Worm (Caenorhabditis elegans) whole organism, dauer: ENCODE data around the gene F59B10.2.

ENCODE experiments used
- unc-62 ChIP-seq: sonication (generic microtip); optimal IDR thresholded peaks from 2 replicates; lab custom pipeline; 2017; ENCODE audit warnings: missing biosample characterization, missing genetic modification reagents, missing genetic modification characterization

F59B10.2 gene

DNA sequence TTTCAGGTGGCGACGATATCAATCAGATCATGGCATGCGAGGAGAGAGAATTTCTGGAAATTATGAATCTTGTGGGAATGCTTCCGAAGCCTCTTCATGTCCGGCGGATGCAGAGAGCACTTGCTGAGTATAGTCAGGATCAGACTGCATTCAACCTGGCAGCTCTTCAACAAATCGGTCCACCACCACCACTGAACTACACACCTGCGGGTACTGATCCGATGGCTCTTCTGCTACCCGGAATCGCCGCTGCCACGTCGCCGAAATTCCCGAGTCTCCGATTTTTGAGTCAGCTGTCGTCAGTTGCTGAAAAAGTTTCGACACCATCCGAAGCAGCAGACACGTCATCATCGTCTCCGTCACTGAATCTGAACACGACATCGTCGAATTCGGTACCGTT lies 21.3 kb upstream of the F59B10.2 start:
- no peak for TF ChIP-seq unc-62 (GFP tag; lab: Kevin White, UChicago)

DNA sequence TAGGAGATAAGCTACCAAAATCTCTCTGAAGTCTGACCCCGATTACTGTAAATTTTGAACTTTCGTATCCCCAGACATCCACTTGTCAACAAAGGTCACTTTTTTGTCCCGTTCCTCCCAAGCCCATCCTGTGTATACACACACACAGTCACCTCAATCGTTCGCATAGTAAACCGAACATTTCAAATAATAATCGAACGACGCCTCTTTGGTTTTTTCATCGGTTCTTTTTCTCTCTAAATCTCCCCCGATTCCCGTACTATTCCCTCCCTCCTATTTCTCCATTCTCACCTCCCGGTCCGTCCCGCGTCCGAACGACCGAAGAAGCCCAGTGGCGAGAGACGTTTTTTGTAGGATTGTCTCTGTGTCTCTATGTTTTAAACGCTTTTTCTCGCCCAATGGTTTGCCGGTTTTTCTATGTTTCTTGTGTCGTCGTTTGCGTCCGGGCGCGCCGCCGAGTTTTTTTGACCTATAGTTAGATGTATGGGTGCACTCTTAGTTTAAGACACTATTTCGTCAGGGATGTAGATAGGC lies 19.6 kb upstream of the F59B10.2 start:
- TF ChIP-seq unc-62 (GFP tag; lab: Kevin White, UChicago), result no peak

DNA sequence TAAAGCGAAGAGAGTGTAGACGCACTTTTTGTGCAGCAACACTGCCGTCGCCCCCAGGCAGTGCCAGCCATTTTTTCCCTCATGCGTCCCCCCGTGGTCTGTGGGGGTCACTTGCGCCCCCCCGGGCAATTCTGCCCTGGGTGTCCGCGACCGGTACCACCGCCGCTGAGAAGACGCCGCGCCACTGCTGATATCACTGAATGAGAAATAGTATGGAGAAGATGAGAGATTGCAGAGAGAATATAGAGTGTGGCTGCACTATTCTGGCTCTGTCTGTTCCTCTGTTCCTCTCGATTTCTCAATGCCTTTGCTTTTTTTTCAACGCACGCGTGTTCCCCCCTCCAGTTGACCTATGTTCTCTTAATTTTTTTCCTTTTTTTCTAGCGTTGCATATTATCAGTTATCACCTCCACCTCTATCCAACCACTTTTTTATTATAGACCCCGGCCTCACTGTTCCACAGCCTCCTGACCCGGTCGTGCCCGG lies 18.0 kb upstream of the F59B10.2 start, which contains the start of gene mab-10:
Gene mab-10 (plus strand): TSS at position 436 of the 486 bp plus-strand sequence.
- no peak for TF ChIP-seq unc-62 (GFP tag; lab: Kevin White, UChicago)

DNA sequence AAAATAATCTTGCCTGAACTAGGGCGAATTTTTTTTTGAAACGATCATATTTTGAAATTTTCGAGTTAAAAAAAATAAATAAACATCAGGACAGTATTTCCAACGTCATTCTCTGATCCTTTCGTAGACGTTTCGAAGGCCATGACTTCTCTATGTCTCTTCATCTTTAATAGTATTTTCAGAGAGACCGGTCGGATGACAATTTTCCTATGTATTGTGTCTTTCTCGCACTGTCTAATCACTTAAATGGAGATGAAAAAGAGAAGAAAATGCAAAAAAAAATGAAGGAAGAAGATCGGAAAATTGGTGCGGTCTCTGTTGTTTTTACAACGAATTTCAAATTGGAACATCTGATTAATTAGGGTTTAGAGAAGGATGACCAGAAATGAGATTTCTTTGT lies 15.5 kb upstream of the F59B10.2 start:
- TF ChIP-seq unc-62 (GFP tag; lab: Kevin White, UChicago), result no peak

DNA sequence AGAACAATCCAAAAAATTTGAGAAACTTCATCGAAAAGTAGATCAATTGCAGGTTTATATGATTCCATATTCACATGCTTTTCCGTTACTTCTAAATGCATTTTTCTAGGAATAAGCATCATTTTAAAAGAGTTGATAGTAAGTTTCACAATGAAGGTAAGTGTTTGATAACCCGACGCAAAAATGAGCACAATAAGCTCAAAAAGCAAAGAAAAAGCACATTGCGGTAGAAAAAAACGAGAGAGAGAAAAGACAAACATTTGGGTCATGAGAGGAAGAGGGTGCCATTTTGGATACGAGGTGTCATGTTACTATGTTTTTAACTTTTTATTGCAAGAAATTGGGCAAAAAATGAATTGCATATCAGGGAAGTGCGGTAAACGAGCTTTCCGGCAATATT lies 14.7 kb upstream of the F59B10.2 start, which contains the start of gene F59B10.6:
Gene F59B10.6 (minus strand): TSS at position 101 of the 400 bp plus-strand sequence.
- TF ChIP-seq unc-62 (GFP tag; lab: Kevin White, UChicago), result no peak

DNA sequence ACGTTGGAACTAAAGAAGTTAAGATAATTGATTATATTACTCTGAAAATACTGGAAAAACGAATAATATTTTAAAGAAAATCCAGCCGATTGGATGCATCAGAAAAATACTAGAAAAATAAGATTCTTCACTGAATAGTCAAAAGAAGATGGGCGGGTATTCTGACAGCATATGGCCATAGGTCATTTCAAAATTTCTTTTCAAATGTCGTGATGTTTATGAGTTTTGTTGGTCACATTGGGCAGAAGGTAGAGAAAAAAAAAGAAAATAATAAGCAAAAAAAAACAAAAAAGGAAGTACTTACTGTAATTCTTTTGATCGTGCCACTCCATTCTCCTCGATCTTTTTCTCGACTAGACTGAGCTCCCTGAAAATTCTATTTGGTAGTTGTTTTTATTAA lies 13.9 kb upstream of the F59B10.2 start, which contains the start of gene F59B10.5:
Gene F59B10.5 (minus strand): TSS at position 101 of the 400 bp plus-strand sequence.
- no peak for TF ChIP-seq unc-62 (GFP tag; lab: Kevin White, UChicago)

DNA sequence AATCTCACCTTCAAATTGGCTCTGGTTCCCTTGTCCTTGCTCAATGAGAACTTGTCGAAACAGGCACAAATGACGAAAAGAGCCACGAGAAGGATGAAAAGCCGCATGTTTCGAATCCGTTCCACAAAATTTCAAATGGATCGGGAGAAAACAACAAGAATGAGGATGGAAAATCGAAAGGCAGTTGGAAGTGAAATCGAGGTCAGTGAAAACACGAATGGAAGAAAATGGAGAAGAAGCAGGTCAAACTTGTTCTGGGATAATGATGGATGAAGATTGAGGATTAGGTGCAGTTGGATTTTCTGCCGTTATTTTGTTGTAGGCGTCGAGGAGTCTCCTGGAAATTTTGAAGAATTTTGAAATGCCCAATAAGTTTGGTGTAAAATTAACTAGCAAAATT lies 13.4 kb upstream of the F59B10.2 start:
- no peak for TF ChIP-seq unc-62 (GFP tag; lab: Kevin White, UChicago)

DNA sequence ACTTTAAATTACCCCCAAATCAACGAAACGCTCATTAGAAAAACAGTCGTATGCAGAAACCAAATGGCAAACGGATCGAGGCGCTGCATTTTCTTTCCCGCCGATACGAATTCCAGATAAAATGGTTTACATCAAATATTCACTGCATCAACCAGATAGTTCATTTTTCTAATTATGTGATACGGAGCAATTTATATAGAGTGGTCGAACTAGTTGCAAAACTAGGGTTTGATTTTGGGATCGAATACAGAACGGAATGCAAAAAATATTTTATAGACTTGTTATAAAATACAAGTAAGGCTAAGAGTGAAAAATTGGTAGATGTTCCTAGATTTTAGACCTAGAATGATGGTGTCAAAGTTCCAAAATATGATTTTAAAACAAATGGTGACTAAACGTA lies 10.2 kb upstream of the F59B10.2 start:
- TF ChIP-seq unc-62 (GFP tag; lab: Kevin White, UChicago), result no peak

DNA sequence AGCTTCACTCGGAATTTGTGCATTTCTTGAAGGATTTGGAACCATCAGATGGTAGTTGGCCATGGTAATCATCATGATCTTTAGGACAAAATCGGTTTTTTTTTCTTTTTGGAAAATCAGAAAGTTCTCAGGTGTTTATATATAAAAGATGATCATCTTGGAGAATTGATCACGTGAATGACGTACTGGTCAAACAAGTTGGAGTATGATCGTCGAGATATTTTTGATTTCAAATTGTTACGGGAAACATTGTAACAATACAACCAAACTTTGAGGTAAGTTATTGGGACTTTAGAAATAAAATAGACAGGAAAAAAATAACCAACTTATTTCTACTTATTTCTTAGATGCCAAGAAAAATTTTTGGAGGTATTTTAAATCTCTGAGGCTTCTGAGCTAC lies 9.4 kb upstream of the F59B10.2 start, which contains the start of gene F59B10.4:
Gene F59B10.4 (minus strand): TSS at position 101 of the 400 bp plus-strand sequence.
- no peak for TF ChIP-seq unc-62 (GFP tag; lab: Kevin White, UChicago)

DNA sequence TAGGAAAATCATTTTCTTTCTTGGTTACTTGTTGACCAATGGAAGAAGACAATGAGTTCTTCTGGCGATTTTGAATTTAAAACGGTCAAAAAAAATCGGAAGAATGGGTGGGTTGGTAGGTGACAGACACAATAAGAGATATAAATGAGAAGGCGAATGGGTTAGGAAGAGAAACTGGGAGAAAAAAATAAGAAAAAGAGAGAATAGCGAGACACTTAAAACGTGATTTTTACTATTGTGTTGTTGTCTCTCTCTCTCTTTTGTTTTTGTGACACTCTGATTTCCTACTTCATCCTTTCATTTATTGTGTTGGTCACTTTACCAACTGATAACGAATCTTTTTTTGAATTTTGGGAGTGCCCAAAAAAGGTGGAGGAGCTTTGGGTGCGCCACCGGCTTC lies 6.7 kb upstream of the F59B10.2 start:
- TF ChIP-seq unc-62 (GFP tag; lab: Kevin White, UChicago), result no peak

DNA sequence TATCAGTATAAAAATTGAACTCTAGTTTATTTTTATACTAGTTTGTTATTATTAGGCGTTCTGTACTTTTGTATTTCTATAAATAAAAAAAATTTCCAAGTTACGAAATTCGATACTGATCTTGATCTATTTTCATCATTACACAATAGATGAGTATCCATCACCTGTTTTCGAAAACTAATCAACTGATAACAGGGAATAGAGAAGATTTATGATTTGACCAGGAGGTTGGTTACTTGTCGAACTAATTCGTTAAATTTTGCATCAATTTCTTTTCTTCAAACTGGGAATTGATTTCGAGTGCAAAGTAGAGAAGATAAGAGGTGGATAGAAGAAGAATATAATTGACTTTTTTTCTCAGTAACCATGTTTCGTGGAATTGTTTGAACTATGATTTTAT lies 5.8 kb upstream of the F59B10.2 start:
- TF ChIP-seq unc-62 (GFP tag; lab: Kevin White, UChicago), result no peak

DNA sequence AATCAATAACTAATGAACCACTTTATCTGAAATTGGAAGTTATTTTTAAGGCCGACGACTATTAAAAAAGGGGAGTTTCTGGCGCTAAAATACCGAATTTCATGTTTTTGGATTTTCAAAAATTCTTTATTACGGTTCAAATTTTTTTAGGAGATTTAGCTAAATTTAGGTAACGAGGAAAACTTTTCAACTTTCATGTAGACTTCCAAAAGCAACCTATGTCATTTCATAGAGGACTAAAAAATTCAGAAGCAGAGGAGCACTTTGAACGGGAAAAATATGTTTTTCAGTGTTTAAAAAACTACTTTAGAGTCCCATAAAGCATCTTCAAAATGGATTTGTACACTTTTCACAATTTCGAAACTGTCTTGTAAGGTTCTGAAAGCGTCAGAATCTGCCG lies 3.7 kb upstream of the F59B10.2 start:
- TF ChIP-seq unc-62 (GFP tag; lab: Kevin White, UChicago), result no peak

DNA sequence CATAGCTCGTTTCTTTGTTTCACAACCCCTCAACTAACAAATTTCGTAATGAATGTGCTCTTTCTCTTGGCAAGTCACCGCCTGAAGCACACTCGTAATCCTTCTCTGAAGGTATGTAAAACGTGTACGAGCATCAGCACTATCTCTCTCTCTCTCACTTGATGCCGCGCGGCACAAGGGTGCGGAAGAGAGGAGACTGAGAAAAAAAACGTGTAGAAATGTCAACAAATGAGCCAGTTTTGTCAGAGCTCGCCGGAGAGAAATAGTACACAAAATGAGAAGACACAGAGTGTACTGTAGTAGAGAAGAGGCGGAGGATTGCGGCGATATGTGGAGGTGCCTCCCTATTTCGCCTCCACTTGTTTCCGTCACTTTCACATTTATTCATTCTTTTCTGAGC lies 596 bp upstream of the F59B10.2 start, which contains the start of gene F59B10.3:
Gene F59B10.3 (plus strand): TSS at position 301 of the 400 bp plus-strand sequence.
- TF ChIP-seq unc-62 (GFP tag; lab: Kevin White, UChicago), result no peak

DNA sequence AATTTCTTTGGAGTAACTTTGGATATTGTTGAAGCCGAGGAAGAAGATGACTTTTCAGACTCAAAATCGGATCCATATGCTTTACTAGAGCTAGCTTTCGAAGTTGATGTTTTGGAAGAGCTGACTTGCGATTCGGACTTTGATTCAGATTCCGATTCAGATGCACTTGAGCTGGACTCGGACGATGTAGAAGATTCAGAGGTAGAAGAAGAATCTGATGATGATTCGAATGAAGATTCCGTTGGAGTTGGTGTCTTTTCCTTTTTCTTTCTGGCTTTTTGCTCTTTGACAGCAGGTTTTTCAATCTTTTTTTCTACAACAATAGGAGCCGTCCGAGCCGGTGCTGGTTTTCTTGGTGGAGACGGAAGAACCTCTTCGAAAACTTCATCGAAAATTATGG lies 1.7 kb downstream of the F59B10.2 start:
- no peak for TF ChIP-seq unc-62 (GFP tag; lab: Kevin White, UChicago)

DNA sequence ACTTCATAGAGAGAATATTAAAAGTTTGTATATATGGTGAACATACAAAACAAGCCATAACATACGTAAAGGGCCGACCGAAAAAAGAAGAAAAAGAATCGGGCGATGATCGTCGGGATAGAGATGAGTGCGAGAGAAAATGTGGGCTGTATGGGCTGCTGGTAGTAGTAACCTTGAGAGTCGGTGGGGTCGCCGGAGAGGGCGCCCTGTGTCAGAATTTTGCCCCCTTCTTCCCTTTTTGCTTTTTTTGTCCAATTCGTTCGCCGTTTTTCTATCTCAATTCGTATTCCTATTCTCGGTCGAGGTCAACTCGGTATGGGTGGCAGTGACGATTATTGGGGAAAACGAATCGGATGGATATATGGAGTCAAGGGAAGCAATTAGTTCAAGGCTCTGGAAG lies 3.7 kb downstream of the F59B10.2 start:
- TF ChIP-seq unc-62 (GFP tag; lab: Kevin White, UChicago), result no peak

DNA sequence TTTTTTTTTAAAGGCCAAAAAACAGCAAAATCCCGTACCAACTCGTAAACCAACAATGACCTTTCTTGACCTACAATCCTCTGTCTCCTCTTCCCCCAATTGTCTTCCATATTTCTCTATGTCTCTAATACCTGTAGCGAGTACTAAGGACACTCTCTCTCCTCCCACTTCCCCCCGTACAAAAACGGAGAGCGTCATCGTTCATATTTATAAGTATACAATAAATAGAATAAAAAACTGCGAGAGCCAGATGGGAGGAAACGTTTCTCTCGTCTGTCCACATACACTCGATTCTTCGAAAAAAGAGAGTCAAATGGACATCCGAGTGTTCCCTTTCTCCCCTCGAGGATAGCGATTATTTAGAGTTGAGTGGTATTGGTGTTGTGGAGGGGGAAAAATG lies 4.9 kb downstream of the F59B10.2 start:
- no peak for TF ChIP-seq unc-62 (GFP tag; lab: Kevin White, UChicago)

DNA sequence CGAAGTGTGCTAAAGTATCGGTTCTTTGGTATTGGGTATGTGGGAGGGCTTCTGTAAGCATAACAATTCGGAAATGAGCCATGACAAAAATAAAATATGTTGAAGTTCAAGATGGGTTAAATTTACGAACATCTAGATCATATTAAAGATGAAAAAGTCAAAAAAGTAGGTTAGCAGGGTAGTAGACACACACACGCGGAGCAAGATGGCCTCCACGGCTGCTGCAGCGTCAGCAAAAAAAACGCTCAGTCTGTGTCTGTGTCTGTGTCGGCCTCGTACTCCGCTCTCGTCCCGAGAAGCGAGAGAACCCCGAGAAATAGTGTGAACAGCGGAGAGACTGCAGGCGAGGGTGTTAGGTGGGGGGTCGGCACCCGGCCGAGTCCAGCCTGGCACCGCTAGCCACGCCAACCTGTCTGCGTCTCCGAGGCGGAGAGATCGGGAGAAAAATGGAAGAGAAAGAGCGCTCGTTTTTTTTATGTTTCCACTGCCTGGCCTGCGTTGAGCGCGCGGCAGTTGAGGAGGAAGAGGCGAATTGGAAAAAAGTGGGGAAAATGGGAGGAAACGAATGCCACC lies 7.1 kb downstream of the F59B10.2 start, which contains the start of gene myrf-1:
Gene myrf-1 (minus strand): TSS at position 51 of the 573 bp plus-strand sequence.
- no peak for TF ChIP-seq unc-62 (GFP tag; lab: Kevin White, UChicago)
